Fruit fly (Drosophila melanogaster): ENCODE results near the gene sud1.

dm6 chr3R:24953152-24953551 lies 35.5 kb upstream of the sud1 start:
- no peak for TF ChIP-seq pan (optimal IDR thresholded peaks at IDR 0.05)
- TF ChIP-seq EcR (GFP tag; optimal IDR thresholded peaks at IDR 0.05): no peak
